Worm (Caenorhabditis elegans) whole organism, mixed stage, embryonic: ENCODE results near the gene K08H2.4.

Experiments used
- M03D4.4 ChIP-seq: sonication (generic microtip); optimal IDR thresholded peaks from 2 replicates; lab custom pipeline; 2017; ENCODE audit warnings: mild to moderate bottlenecking, missing genetic modification characterization, missing compliant biosample characterization
- bed-3 ChIP-seq: fragments of 200-800 bp; sonication (Bioruptor generic); optimal IDR thresholded peaks from 3 replicates; lab custom pipeline; 2018; ENCODE audit warnings: mild to moderate bottlenecking, missing genetic modification characterization, moderate library complexity, missing compliant biosample characterization
- blmp-1 ChIP-seq: fragments of 150-350 bp; optimal IDR thresholded peaks from 2 replicates; lab custom pipeline; 2014; ENCODE audit warnings: missing biosample characterization, missing genetic modification characterization
- ceh-43 ChIP-seq: fragments of 200-800 bp; sonication (Bioruptor generic); optimal IDR thresholded peaks from 2 replicates; lab custom pipeline; 2018; ENCODE audit warnings: mild to moderate bottlenecking, missing genetic modification characterization, moderate library complexity, missing compliant biosample characterization
- ceh-83 ChIP-seq: fragments of 200-800 bp; sonication (Bioruptor generic); optimal IDR thresholded peaks from 2 replicates; lab custom pipeline; 2018; ENCODE audit warnings: mild to moderate bottlenecking, missing genetic modification characterization, missing compliant biosample characterization
- ces-1 ChIP-seq: fragments of 150-350 bp; optimal IDR thresholded peaks from 2 replicates; lab custom pipeline; 2014; ENCODE audit warnings: missing biosample characterization, missing genetic modification reagents, missing genetic modification characterization
- cnd-1 ChIP-seq: fragments of 200-800 bp; sonication (Bioruptor generic); optimal IDR thresholded peaks from 2 replicates; lab custom pipeline; 2018; ENCODE audit warnings: mild to moderate bottlenecking, missing genetic modification characterization, missing compliant biosample characterization
- drap-1 ChIP-seq: fragments of 200-800 bp; sonication (Bioruptor generic); optimal IDR thresholded peaks from 3 replicates; lab custom pipeline; 2018; ENCODE audit warnings: mild to moderate bottlenecking, missing genetic modification characterization, missing compliant biosample characterization
- elt-1 ChIP-seq: sonication (generic microtip); optimal IDR thresholded peaks from 2 replicates; lab custom pipeline; 2017; ENCODE audit warnings: missing genetic modification characterization, mild to moderate bottlenecking, missing compliant biosample characterization, antibody characterized with exemption, moderate library complexity, borderline replicate concordance; ENCODE audit not compliant: insufficient read depth
- elt-3 ChIP-seq: fragments of 150-350 bp; optimal IDR thresholded peaks from 2 replicates; lab custom pipeline; 2014; ENCODE audit warnings: missing biosample characterization, missing genetic modification characterization
- flh-1 ChIP-seq: fragments of 200-800 bp; sonication (Bioruptor generic); optimal IDR thresholded peaks from 2 replicates; lab custom pipeline; 2018; ENCODE audit warnings: mild to moderate bottlenecking, missing genetic modification characterization, moderate library complexity, missing compliant biosample characterization
- lin-13 ChIP-seq: fragments of 150-350 bp; optimal IDR thresholded peaks from 2 replicates; lab custom pipeline; 2014; ENCODE audit warnings: missing biosample characterization, missing genetic modification characterization
- lin-32 ChIP-seq: fragments of 200-800 bp; sonication (Bioruptor generic); optimal IDR thresholded peaks from 2 replicates; lab custom pipeline; 2018; ENCODE audit warnings: mild to moderate bottlenecking, missing genetic modification characterization, missing compliant biosample characterization
- lsy-2 ChIP-seq: fragments of 150-350 bp; optimal IDR thresholded peaks from 2 replicates; lab custom pipeline; 2014; ENCODE audit warnings: missing biosample characterization, missing genetic modification characterization
- mab-5 ChIP-seq: fragments of 150-350 bp; optimal IDR thresholded peaks from 2 replicates; lab custom pipeline; 2014; ENCODE audit warnings: missing biosample characterization, missing genetic modification characterization
- mep-1 ChIP-seq: fragments of 150-350 bp; optimal IDR thresholded peaks from 2 replicates; lab custom pipeline; 2017; ENCODE audit warnings: missing biosample characterization, missing genetic modification reagents, missing genetic modification characterization, inconsistent platforms
- mls-2 ChIP-seq: sonication (generic microtip); optimal IDR thresholded peaks from 2 replicates; lab custom pipeline; 2016; ENCODE audit warnings: mild to moderate bottlenecking, missing genetic modification characterization, moderate library complexity, missing compliant biosample characterization
- nhr-12 ChIP-seq: fragments of 150-350 bp; optimal IDR thresholded peaks from 2 replicates; lab custom pipeline; 2014; ENCODE audit warnings: missing biosample characterization, missing genetic modification characterization
- nhr-2 ChIP-seq: fragments of 150-350 bp; optimal IDR thresholded peaks from 2 replicates; lab custom pipeline; 2014; ENCODE audit warnings: missing biosample characterization, missing genetic modification characterization
- nhr-237 ChIP-seq: fragments of 150-350 bp; optimal IDR thresholded peaks from 2 replicates; lab custom pipeline; 2014; ENCODE audit warnings: missing biosample characterization, missing genetic modification characterization
- nhr-28 ChIP-seq: fragments of 150-350 bp; optimal IDR thresholded peaks from 2 replicates; lab custom pipeline; 2014; ENCODE audit warnings: missing biosample characterization, missing genetic modification characterization
- nhr-76 ChIP-seq: sonication (generic microtip); optimal IDR thresholded peaks from 2 replicates; lab custom pipeline; 2017; ENCODE audit warnings: missing biosample characterization, missing genetic modification characterization
- pha-4 ChIP-seq: fragments of 150-350 bp; optimal IDR thresholded peaks from 2 replicates; lab custom pipeline; 2018; ENCODE audit warnings: missing biosample characterization, missing genetic modification reagents, missing genetic modification characterization
- sem-2 ChIP-seq: fragments of 200-800 bp; sonication (Bioruptor generic); optimal IDR thresholded peaks from 2 replicates; lab custom pipeline; 2018; ENCODE audit warnings: mild to moderate bottlenecking, missing genetic modification characterization, missing compliant biosample characterization
- snpc-4 ChIP-seq: fragments of 150-350 bp; optimal IDR thresholded peaks from 2 replicates; lab custom pipeline; 2014; ENCODE audit warnings: missing biosample characterization, missing genetic modification characterization
- sptf-1 ChIP-seq: sonication (generic microtip); optimal IDR thresholded peaks from 2 replicates; lab custom pipeline; 2017; ENCODE audit warnings: mild to moderate bottlenecking, missing genetic modification characterization, moderate library complexity, missing compliant biosample characterization
- unc-120 ChIP-seq: sonication (generic microtip); optimal IDR thresholded peaks from 2 replicates; lab custom pipeline; 2017; ENCODE audit warnings: missing genetic modification characterization, missing compliant biosample characterization; ENCODE audit not compliant: poor library complexity, severe bottlenecking
- unc-39 ChIP-seq: fragments of 150-350 bp; optimal IDR thresholded peaks from 2 replicates; lab custom pipeline; 2014; ENCODE audit warnings: missing biosample characterization, missing genetic modification characterization
- unc-62 ChIP-seq: fragments of 150-350 bp; optimal IDR thresholded peaks from 2 replicates; lab custom pipeline; 2014; ENCODE audit warnings: missing biosample characterization, missing genetic modification reagents, missing genetic modification characterization
- ztf-11 ChIP-seq: fragments of 150-350 bp; optimal IDR thresholded peaks from 2 replicates; lab custom pipeline; 2014; ENCODE audit warnings: missing biosample characterization, missing genetic modification characterization

Gene K08H2.4

DNA sequence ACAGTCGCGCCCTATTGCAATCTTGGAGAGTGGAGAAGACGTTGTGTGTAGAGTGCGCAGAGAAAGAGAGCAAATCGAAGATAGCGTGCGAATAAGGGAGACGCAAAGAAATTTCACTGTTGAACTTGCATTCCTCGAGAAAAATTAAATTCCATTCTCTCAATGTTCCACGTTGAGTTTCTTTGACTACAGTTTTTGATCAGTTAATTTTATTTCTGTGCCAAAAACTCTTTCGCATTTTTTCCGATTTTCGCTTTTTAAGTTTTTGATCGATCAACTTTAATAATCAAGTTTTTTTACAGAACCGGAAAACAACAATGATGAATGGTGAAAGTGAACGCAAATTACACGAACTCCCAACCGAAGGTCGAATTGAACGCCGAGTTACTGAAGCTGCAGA lies 1.2 kb upstream of the K08H2.4 start, which contains the start of gene K08H2.3:
Gene K08H2.3, plus strand, starts transcription at position 301 of the 400 bp plus-strand sequence.
- no peak for TF ChIP-seq mls-2 (tag; lab: Kevin White, UChicago)
- TF ChIP-seq lin-32 (GFP tag; lab: Kevin White, UChicago) = no peak
- TF ChIP-seq snpc-4 (tag; lab: Kevin White, UChicago) = no peak
- TF ChIP-seq nhr-28 (tag; lab: Kevin White, UChicago) = no peak
- TF ChIP-seq sem-2 = no peak
- no peak for TF ChIP-seq nhr-12 (tag; lab: Kevin White, UChicago)
- TF ChIP-seq nhr-2 (tag; lab: Kevin White, UChicago) = no peak
- no peak for TF ChIP-seq elt-3
- no peak for TF ChIP-seq unc-120 (tag; lab: Kevin White, UChicago)
- TF ChIP-seq flh-1 (GFP tag; lab: Kevin White, UChicago) = no peak
- TF ChIP-seq unc-62 (GFP tag; lab: Kevin White, UChicago) = no peak
- TF ChIP-seq M03D4.4 (tag; lab: Kevin White, UChicago) = no peak
- no peak for TF ChIP-seq ceh-43 (GFP tag; lab: Kevin White, UChicago)
- no peak for TF ChIP-seq ztf-11
- TF ChIP-seq sptf-1 (tag; lab: Kevin White, UChicago) = no peak
- no peak for TF ChIP-seq drap-1 (GFP tag; lab: Kevin White, UChicago)
- TF ChIP-seq lin-13 (tag; lab: Kevin White, UChicago) = no peak

- TF ChIP-seq bed-3 (GFP tag; lab: Kevin White, UChicago) (no peak), nhr-12 (tag; lab: Kevin White, UChicago) (no peak), nhr-237 (no peak), sptf-1 (tag; lab: Kevin White, UChicago) (no peak), M03D4.4 (tag; lab: Kevin White, UChicago) (no peak), mab-5 (tag; lab: Kevin White, UChicago) (no peak), unc-39 (tag; lab: Kevin White, UChicago) (no peak), flh-1 (GFP tag; lab: Kevin White, UChicago) (no peak), elt-1 (tag; lab: Kevin White, UChicago) (no peak), nhr-28 (tag; lab: Kevin White, UChicago) (no peak), unc-62 (GFP tag; lab: Kevin White, UChicago) (no peak), nhr-2 (tag; lab: Kevin White, UChicago) (no peak), pha-4 (no peak), blmp-1 (tag; lab: Kevin White, UChicago) (no peak)
- TF ChIP-seq, all 35 proteins: peak for 0
Observed at ce11 chrX:13242231-13242630, 3.9 kb downstream of the K08H2.4 start, which contains the start of gene K08H2.5. TSS of gene K08H2.5 (minus strand) at chrX:13242331.

- TF ChIP-seq nhr-2 (tag; lab: Kevin White, UChicago) = no peak
- no peak for TF ChIP-seq nhr-76
- no peak for TF ChIP-seq flh-1 (GFP tag; lab: Kevin White, UChicago)
- TF ChIP-seq unc-39 (tag; lab: Kevin White, UChicago) = no peak
- TF ChIP-seq ces-1 = no peak
- TF ChIP-seq unc-120 (tag; lab: Kevin White, UChicago) = no peak
- TF ChIP-seq elt-3 = no peak
- TF ChIP-seq ceh-83 = no peak
- TF ChIP-seq elt-1 (tag; lab: Kevin White, UChicago) = no peak
- no peak for TF ChIP-seq snpc-4 (tag; lab: Kevin White, UChicago)
- TF ChIP-seq lin-13 (tag; lab: Kevin White, UChicago) = no peak
Observed at ce11 chrX:13245090-13245489, 6.8 kb downstream of the K08H2.4 start, which contains the start of gene hpl-1. TSS of gene hpl-1 (plus strand) at chrX:13245390.

- TF ChIP-seq sptf-1 (tag; lab: Kevin White, UChicago) (no peak), ztf-11 (no peak), ces-1 (peak; percentile 99)
Observed at ce11 chrX:13246668-13247358, 8.5 kb downstream of the K08H2.4 start.

DNA sequence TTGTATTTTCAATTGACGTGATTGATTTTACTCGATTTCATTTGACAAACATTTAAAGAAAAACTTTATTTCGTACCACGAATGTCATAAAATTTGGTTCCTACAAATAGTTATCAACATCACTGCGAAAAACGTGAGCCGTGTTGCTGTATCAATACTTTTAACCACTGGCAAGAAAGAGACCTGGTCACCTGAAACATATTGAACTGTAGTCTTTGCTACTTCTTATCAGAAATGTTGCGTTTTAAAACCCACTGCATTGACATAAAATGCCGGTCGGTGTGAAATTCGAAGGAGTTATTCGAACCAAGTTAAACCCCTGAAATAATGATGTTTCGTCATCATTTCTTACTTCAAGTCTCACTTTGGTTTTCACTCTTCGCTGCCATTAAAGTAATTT lies 9.3 kb downstream of the K08H2.4 start:
- TF ChIP-seq ztf-11 (no peak), unc-62 (GFP tag; lab: Kevin White, UChicago) (no peak), M03D4.4 (tag; lab: Kevin White, UChicago) (no peak), unc-39 (tag; lab: Kevin White, UChicago) (no peak), sptf-1 (tag; lab: Kevin White, UChicago) (no peak), cnd-1 (tag; lab: Kevin White, UChicago) (no peak), snpc-4 (tag; lab: Kevin White, UChicago) (no peak), drap-1 (GFP tag; lab: Kevin White, UChicago) (no peak), lsy-2 (tag; lab: Kevin White, UChicago) (no peak), nhr-28 (tag; lab: Kevin White, UChicago) (no peak), nhr-237 (no peak), flh-1 (GFP tag; lab: Kevin White, UChicago) (no peak), ceh-43 (GFP tag; lab: Kevin White, UChicago) (no peak), pha-4 (no peak), mls-2 (tag; lab: Kevin White, UChicago) (no peak), ces-1 (no peak), lin-13 (tag; lab: Kevin White, UChicago) (no peak), mep-1 (tag; lab: Kevin White, UChicago) (no peak)
